2 fruit fly cellular contexts compared by ENCODE assay signal in the genomic region with DNA sequence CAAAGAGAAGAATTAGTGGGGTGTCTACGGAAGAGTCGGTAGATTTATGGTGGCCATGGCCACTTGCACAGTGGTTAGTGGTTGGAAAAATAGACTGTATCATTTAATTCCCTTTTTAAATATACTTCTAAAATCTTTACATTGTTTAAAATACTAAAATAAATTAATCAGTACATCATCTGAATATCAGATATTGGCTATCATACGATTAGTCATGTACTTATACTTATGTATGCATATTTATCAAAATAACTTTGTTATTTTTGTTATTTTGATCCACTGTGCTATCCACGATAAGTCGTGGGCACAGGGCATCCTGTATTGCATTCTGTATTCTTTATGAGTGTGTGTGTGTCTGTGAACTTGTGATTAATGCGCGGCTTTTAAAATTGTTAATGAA.
TF ChIP-seq lines count a peak whose summit lies in the region.

No protein-coding gene starts in this region.

TF ChIP-seq in whole organism, embryonic, 481 proteins besides CTCF, POLR2A, EP300 and RAD21 (continued from another document):
- TF ChIP-seq slp2 (GFP tag; optimal IDR thresholded peaks at IDR 0.05; lab: Kevin White, UChicago) (no peak), CG17568 (GFP tag; optimal IDR thresholded peaks at IDR 0.05; lab: Kevin White, UChicago) (no peak), CG3065 (GFP tag; optimal IDR thresholded peaks at IDR 0.05; lab: Kevin White, UChicago) (no peak), CG7745 (tag; optimal IDR thresholded peaks at IDR 0.05; lab: Kevin White, UChicago) (no peak), jigr1 (GFP tag; IDR thresholded peaks at IDR 0.05; lab: Robert Waterston, UW) (no peak), zfh2 (GFP tag; optimal IDR thresholded peaks at IDR 0.05; lab: Kevin White, UChicago) (no peak), lola (GFP tag; optimal IDR thresholded peaks at IDR 0.05; lab: Kevin White, UChicago) (peak in 1 of 3 experiments; percentile 17), CG10431 (GFP tag; optimal IDR thresholded peaks at IDR 0.05; lab: Kevin White, UChicago) (no peak), dpn (GFP tag; optimal IDR thresholded peaks at IDR 0.05; lab: Kevin White, UChicago) (no peak), cg (GFP tag; optimal IDR thresholded peaks at IDR 0.05; lab: Kevin White, UChicago) (no peak), wek (GFP tag; optimal IDR thresholded peaks at IDR 0.05; lab: Kevin White, UChicago) (no peak), CG12155 (GFP tag; optimal IDR thresholded peaks at IDR 0.05; lab: Kevin White, UChicago) (no peak), ham (GFP tag; IDR thresholded peaks at IDR 0.05; lab: Robert Waterston, UW) (no peak), CG33213 (GFP tag; optimal IDR thresholded peaks at IDR 0.05; lab: Kevin White, UChicago) (no peak), bsh (GFP tag; optimal IDR thresholded peaks at IDR 0.05; lab: Kevin White, UChicago) (peak; percentile 28 to 55), Awh (GFP tag; IDR thresholded peaks at IDR 0.05; lab: Robert Waterston, UW) (no peak), CG16863 (GFP tag; optimal IDR thresholded peaks at IDR 0.05; lab: Kevin White, UChicago) (no peak), D (optimal IDR thresholded peaks at IDR 0.05; lab: Kevin White, UChicago) (no peak), D (GFP tag; optimal IDR thresholded peaks at IDR 0.05; lab: Kevin White, UChicago) (no peak), gt (GFP tag; IDR thresholded peaks at IDR 0.05; lab: Robert Waterston, UW) (no peak), tgo (GFP tag; IDR thresholded peaks at IDR 0.05; lab: Robert Waterston, UW) (no peak), CG18599 (GFP tag; optimal IDR thresholded peaks at IDR 0.05; lab: Kevin White, UChicago) (no peak), Rfx (GFP tag; IDR thresholded peaks at IDR 0.05; lab: Robert Waterston, UW) (no peak), CG10209 (GFP tag; optimal IDR thresholded peaks at IDR 0.05; lab: Kevin White, UChicago) (no peak), CG13894 (tag; optimal IDR thresholded peaks at IDR 0.05; lab: Kevin White, UChicago) (no peak), trh (GFP tag; optimal IDR thresholded peaks at IDR 0.05; lab: Kevin White, UChicago) (no peak), CG10979 (tag; optimal IDR thresholded peaks at IDR 0.05; lab: Kevin White, UChicago) (peak; percentile 25), CG8388 (GFP tag; optimal IDR thresholded peaks at IDR 0.05; lab: Kevin White, UChicago) (no peak), gem (tag; optimal IDR thresholded peaks at IDR 0.05; lab: Kevin White, UChicago) (peak; percentile 28), tup (GFP tag; optimal IDR thresholded peaks at IDR 0.05; lab: Kevin White, UChicago) (no peak), sug (tag; optimal IDR thresholded peaks at IDR 0.05; lab: Kevin White, UChicago) (no peak)

TF ChIP-seq in whole organism, prepupa, 60 proteins besides CTCF, POLR2A, EP300 and RAD21 (continued from another document):
- peak; percentile 24 for TF ChIP-seq topi (GFP tag; optimal IDR thresholded peaks at IDR 0.05; lab: Kevin White, UChicago)
- TF ChIP-seq CG16779 (tag; optimal IDR thresholded peaks at IDR 0.05; lab: Kevin White, UChicago): no peak
- no peak for TF ChIP-seq fkh (GFP tag; optimal IDR thresholded peaks at IDR 0.05; lab: Kevin White, UChicago)
- no peak for TF ChIP-seq Sox15 (GFP tag; optimal IDR thresholded peaks at IDR 0.05; lab: Kevin White, UChicago)
- no peak for TF ChIP-seq Eip93F (GFP tag; optimal IDR thresholded peaks at IDR 0.05; lab: Kevin White, UChicago)
- TF ChIP-seq Ets96B (tag; optimal IDR thresholded peaks at IDR 0.05; lab: Kevin White, UChicago): peak; percentile 58
- no peak for TF ChIP-seq dac (GFP tag; optimal IDR thresholded peaks at IDR 0.05; lab: Kevin White, UChicago)
- TF ChIP-seq CG7368 (GFP tag; optimal IDR thresholded peaks at IDR 0.05; lab: Kevin White, UChicago): no peak
- peak; percentile 40 for TF ChIP-seq CG6792 (GFP tag; optimal IDR thresholded peaks at IDR 0.05; lab: Kevin White, UChicago)
- peak; percentile 86 for TF ChIP-seq Eip78C (GFP tag; lab: Kevin White, UChicago)
- TF ChIP-seq CG6163 (GFP tag; IDR thresholded peaks at IDR 0.05; lab: Robert Waterston, UW): peak; percentile 20; the same call in 1 of the 3 replicates
- TF ChIP-seq CG6854 (GFP tag; optimal IDR thresholded peaks at IDR 0.05; lab: Kevin White, UChicago): no peak
- TF ChIP-seq vri (GFP tag; optimal IDR thresholded peaks at IDR 0.05; lab: Kevin White, UChicago): no peak
- TF ChIP-seq salr (GFP tag; optimal IDR thresholded peaks at IDR 0.05; lab: Kevin White, UChicago): no peak
- TF ChIP-seq CG6276 (GFP tag; optimal IDR thresholded peaks at IDR 0.05; lab: Kevin White, UChicago): no peak
- peak; percentile 75 for TF ChIP-seq CG32006 (GFP tag; optimal IDR thresholded peaks at IDR 0.05; lab: Kevin White, UChicago)
- peak; percentile 51 for TF ChIP-seq Met (GFP tag; optimal IDR thresholded peaks at IDR 0.05; lab: Kevin White, UChicago)
- TF ChIP-seq cyc (GFP tag; optimal IDR thresholded peaks at IDR 0.05; lab: Kevin White, UChicago): no peak
- TF ChIP-seq CG31627 (GFP tag; optimal IDR thresholded peaks at IDR 0.05; lab: Kevin White, UChicago): no peak
- peak; percentile 64; the same call in 2 of the 3 replicates for TF ChIP-seq CG8119 (GFP tag; IDR thresholded peaks at IDR 0.05; lab: Robert Waterston, UW)
- peak; percentile 20 for TF ChIP-seq CG3919 (GFP tag; optimal IDR thresholded peaks at IDR 0.05; lab: Kevin White, UChicago)
- peak; percentile 48 for TF ChIP-seq CG34406 (GFP tag; optimal IDR thresholded peaks at IDR 0.05; lab: Kevin White, UChicago)
- peak; percentile 21 for TF ChIP-seq fd59A (GFP tag; optimal IDR thresholded peaks at IDR 0.05; lab: Kevin White, UChicago)
- peak; percentile 46 for TF ChIP-seq dsx (GFP tag; optimal IDR thresholded peaks at IDR 0.05; lab: Kevin White, UChicago; ENCODE audit: poor library complexity, severe bottlenecking)
- no peak for TF ChIP-seq svp (GFP tag; lab: Kevin White, UChicago)
- TF ChIP-seq Hr4 (GFP tag; optimal IDR thresholded peaks at IDR 0.05; lab: Kevin White, UChicago): peak; percentile 51
- peak; percentile 66 for TF ChIP-seq achi (GFP tag; optimal IDR thresholded peaks at IDR 0.05; lab: Kevin White, UChicago)
- no peak for TF ChIP-seq pdm3 (GFP tag; optimal IDR thresholded peaks at IDR 0.05; lab: Kevin White, UChicago)
- TF ChIP-seq Hr39 (GFP tag; optimal IDR thresholded peaks at IDR 0.05; lab: Kevin White, UChicago): no peak
- peak; percentile 32 for TF ChIP-seq CG10669 (GFP tag; optimal IDR thresholded peaks at IDR 0.05; lab: Kevin White, UChicago)
- TF ChIP-seq Gug (GFP tag; IDR thresholded peaks at IDR 0.05; lab: Robert Waterston, UW): no peak
- TF ChIP-seq CG1621 (tag; optimal IDR thresholded peaks at IDR 0.05; lab: Kevin White, UChicago): no peak
- no peak for TF ChIP-seq Hr38 (GFP tag; optimal IDR thresholded peaks at IDR 0.05; lab: Kevin White, UChicago)
- no peak for TF ChIP-seq eg (GFP tag; IDR thresholded peaks at IDR 0.05; lab: Robert Waterston, UW)
- TF ChIP-seq net (GFP tag; optimal IDR thresholded peaks at IDR 0.05; lab: Kevin White, UChicago): no peak
- TF ChIP-seq CG8319 (GFP tag; optimal IDR thresholded peaks at IDR 0.05; lab: Kevin White, UChicago): no peak
- peak; percentile 69 for TF ChIP-seq CG6808 (GFP tag; optimal IDR thresholded peaks at IDR 0.05; lab: Kevin White, UChicago)
TF ChIP-seq in whole organism, prepupa: peak in this region for 27.
